Worm (Caenorhabditis elegans): ENCODE data around the gene C47E8.1.

- TF ChIP-seq ama-1 (optimal IDR thresholded peaks at IDR 0.05) (no peak), nhr-10 (tag; optimal IDR thresholded peaks at IDR 0.05) (no peak), sem-4 (tag; optimal IDR thresholded peaks at IDR 0.05) (no peak), skn-1 (tag; optimal IDR thresholded peaks at IDR 0.05) (no peak), ZK546.5 (tag; optimal IDR thresholded peaks at IDR 0.05) (no peak), unc-39 (tag; optimal IDR thresholded peaks at IDR 0.05) (no peak), nhr-11 (tag; optimal IDR thresholded peaks at IDR 0.05) (no peak), fos-1 (tag; optimal IDR thresholded peaks at IDR 0.05) (no peak), sma-9 (GFP tag; optimal IDR thresholded peaks at IDR 0.05) (no peak), sma-9 (tag; optimal IDR thresholded peaks at IDR 0.05) (no peak), nhr-237 (tag; optimal IDR thresholded peaks at IDR 0.05) (no peak)
Measured at ce11 chrV:14678298-14678697, 12.5 kb downstream of the C47E8.1 start.
